Worm (Caenorhabditis elegans) whole organism, young adult: ENCODE measurements around the gene W01C8.1.

Experiments used
- K12H6.12 ChIP-seq: fragments of 200-800 bp; sonication (Bioruptor generic); optimal IDR thresholded peaks from 2 replicates; lab custom pipeline; 2018; ENCODE audit warnings: mild to moderate bottlenecking, missing genetic modification characterization, missing compliant biosample characterization
- T07F8.4 ChIP-seq: sonication (generic microtip); optimal IDR thresholded peaks from 2 replicates; lab custom pipeline; 2016; ENCODE audit warnings: mild to moderate bottlenecking, missing genetic modification characterization, moderate library complexity, missing compliant biosample characterization
- Y56A3A.18 ChIP-seq: fragments of 200-800 bp; sonication (Bioruptor generic); IDR thresholded peaks from 2 replicates; pipeline ENCODE4 v1.3.6; 2022; ENCODE audit warnings: missing genetic modification reagents, missing genetic modification characterization, missing compliant biosample characterization
- Y67H2A.10 ChIP-seq: fragments of 200-800 bp; sonication (Bioruptor generic); conservative IDR thresholded peaks from 2 replicates; pipeline ENCODE4 v1.3.6; 2022; ENCODE audit warnings: missing genetic modification reagents, missing genetic modification characterization, missing compliant biosample characterization
- Y79H2A.3 ChIP-seq: fragments of 200-800 bp; sonication (Bioruptor generic); conservative IDR thresholded peaks from 2 replicates; pipeline ENCODE4 v1.3.6; 2022; ENCODE audit warnings: missing genetic modification reagents, missing genetic modification characterization, missing compliant biosample characterization
- ZK185.1 ChIP-seq: sonication (generic microtip); optimal IDR thresholded peaks from 2 replicates; lab custom pipeline; 2016; ENCODE audit warnings: mild to moderate bottlenecking, missing genetic modification characterization, missing compliant biosample characterization; ENCODE audit not compliant: poor library complexity, severe bottlenecking
- akir-1 ChIP-seq: fragments of 200-800 bp; sonication (Bioruptor generic); optimal IDR thresholded peaks from 2 replicates; lab custom pipeline; 2018; ENCODE audit warnings: mild to moderate bottlenecking, missing genetic modification characterization, moderate library complexity, missing compliant biosample characterization
- aptf-3 ChIP-seq: fragments of 200-800 bp; sonication (Bioruptor generic); IDR thresholded peaks from 2 replicates; pipeline ENCODE4 v1.3.6; 2022; ENCODE audit warnings: missing genetic modification characterization, missing compliant biosample characterization
- atf-7 ChIP-seq: sonication (generic microtip); optimal IDR thresholded peaks from 2 replicates; lab custom pipeline; 2017; ENCODE audit warnings: mild to moderate bottlenecking, missing genetic modification characterization, missing compliant biosample characterization
- attf-5 ChIP-seq: fragments of 200-800 bp; sonication (Bioruptor generic); optimal IDR thresholded peaks from 2 replicates; lab custom pipeline; 2018; ENCODE audit warnings: mild to moderate bottlenecking, missing genetic modification characterization, missing compliant biosample characterization
- cebp-1 ChIP-seq, 2 experiments: fragments of 200-800 bp in 1 of 2; sonication (Bioruptor generic) in 1 of 2; sonication (generic microtip) in 1 of 2; IDR thresholded peaks in 1 of 2; optimal IDR thresholded peaks in 1 of 2; 2 replicates each; pipeline versions ENCODE4 v1.3.6 to Lab custom; 2017 to 2022; ENCODE audit warnings: missing compliant biosample characterization in 2 of 2, missing genetic modification characterization in 2 of 2, mild to moderate bottlenecking in 1 of 2, missing genetic modification reagents in 1 of 2, moderate library complexity in 1 of 2
- cebp-2 ChIP-seq: fragments of 200-800 bp; sonication (Bioruptor generic); IDR thresholded peaks from 2 replicates; pipeline ENCODE4 v1.3.6; 2022; ENCODE audit warnings: missing genetic modification characterization, missing compliant biosample characterization
- ceh-40 ChIP-seq: fragments of 200-800 bp; sonication (Bioruptor generic); IDR thresholded peaks from 2 replicates; pipeline ENCODE4 v1.3.6; 2022; ENCODE audit warnings: missing genetic modification characterization, missing compliant biosample characterization
- dox-1 ChIP-seq: fragments of 200-800 bp; sonication (Bioruptor generic); IDR thresholded peaks from 2 replicates; pipeline ENCODE4 v1.3.6; 2022; ENCODE audit warnings: missing genetic modification reagents, missing genetic modification characterization, missing compliant biosample characterization
- dpff-1 ChIP-seq: sonication (generic microtip); optimal IDR thresholded peaks from 2 replicates; lab custom pipeline; 2017; ENCODE audit warnings: mild to moderate bottlenecking, missing genetic modification characterization, missing compliant biosample characterization
- ets-4 ChIP-seq: fragments of 200-800 bp; sonication (Bioruptor generic); optimal IDR thresholded peaks from 2 replicates; lab custom pipeline; 2018; ENCODE audit warnings: mild to moderate bottlenecking, missing genetic modification characterization, missing compliant biosample characterization
- gei-17 ChIP-seq: fragments of 200-800 bp; sonication (Bioruptor generic); optimal IDR thresholded peaks from 2 replicates; lab custom pipeline; 2018; ENCODE audit warnings: mild to moderate bottlenecking, missing genetic modification characterization, missing compliant biosample characterization
- hmg-1.2 ChIP-seq: fragments of 200-800 bp; sonication (Bioruptor generic); IDR thresholded peaks from 2 replicates; pipeline ENCODE4 v1.3.6; 2022; ENCODE audit warnings: missing genetic modification reagents, missing genetic modification characterization, missing compliant biosample characterization
- hrde-1 ChIP-seq: sonication (generic microtip); optimal IDR thresholded peaks from 2 replicates; lab custom pipeline; 2016; ENCODE audit warnings: missing genetic modification characterization, mild to moderate bottlenecking, missing compliant biosample characterization, moderate library complexity, missing genotype, missing genetic modification reagents, borderline replicate concordance
- lin-35 ChIP-seq, 3 experiments: fragments of 150-350 bp in 2 of 3; sonication (generic microtip) in 1 of 3; optimal IDR thresholded peaks; 2 replicates each; lab custom pipeline; 2014 to 2018; ENCODE audit warnings: missing biosample characterization in 3 of 3, missing genetic modification characterization in 3 of 3, missing genetic modification reagents in 3 of 3
- lin-40 ChIP-seq: sonication (generic microtip); optimal IDR thresholded peaks from 2 replicates; lab custom pipeline; 2016; ENCODE audit warnings: missing genetic modification characterization, mild to moderate bottlenecking, missing compliant biosample characterization, missing genotype, missing genetic modification reagents
- lin-54 ChIP-seq: fragments of 200-800 bp; sonication (Bioruptor generic); optimal IDR thresholded peaks from 2 replicates; lab custom pipeline; 2018; ENCODE audit warnings: mild to moderate bottlenecking, missing genetic modification characterization, missing compliant biosample characterization
- lir-1 ChIP-seq: fragments of 200-800 bp; sonication (Bioruptor generic); conservative IDR thresholded peaks from 2 replicates; pipeline ENCODE4 v1.3.6; 2022; ENCODE audit warnings: missing genetic modification reagents, missing genetic modification characterization, missing compliant biosample characterization
- madf-10 ChIP-seq: sonication (generic microtip); optimal IDR thresholded peaks from 2 replicates; lab custom pipeline; 2016; ENCODE audit warnings: mild to moderate bottlenecking, missing genetic modification characterization, missing compliant biosample characterization
- madf-3 ChIP-seq: fragments of 200-800 bp; sonication (Bioruptor generic); IDR thresholded peaks from 2 replicates; pipeline ENCODE4 v1.3.6; 2022; ENCODE audit warnings: missing genetic modification reagents, missing genetic modification characterization, missing compliant biosample characterization
- madf-6 ChIP-seq: fragments of 200-800 bp; sonication (Bioruptor generic); IDR thresholded peaks from 2 replicates; pipeline ENCODE4 v1.3.6; 2022; ENCODE audit warnings: missing genetic modification reagents, missing genetic modification characterization, missing compliant biosample characterization
- madf-8 ChIP-seq: fragments of 200-800 bp; sonication (Bioruptor generic); conservative IDR thresholded peaks from 2 replicates; pipeline ENCODE4 v1.3.6; 2022; ENCODE audit warnings: missing genetic modification reagents, missing genetic modification characterization, missing compliant biosample characterization
- mcd-1 ChIP-seq: fragments of 200-800 bp; sonication (Bioruptor generic); IDR thresholded peaks from 2 replicates; pipeline ENCODE4 v1.3.6; 2022; ENCODE audit warnings: missing genetic modification reagents, missing genetic modification characterization, missing compliant biosample characterization
- nfyb-1 ChIP-seq: fragments of 200-800 bp; sonication (Bioruptor generic); IDR thresholded peaks from 2 replicates; pipeline ENCODE4 v1.3.6; 2022; ENCODE audit warnings: missing genetic modification reagents, missing genetic modification characterization, missing compliant biosample characterization
- nhr-80 ChIP-seq: sonication (generic microtip); optimal IDR thresholded peaks from 2 replicates; lab custom pipeline; 2016; ENCODE audit warnings: missing genetic modification characterization, missing compliant biosample characterization
- rcor-1 ChIP-seq: fragments of 200-800 bp; sonication (Bioruptor generic); IDR thresholded peaks from 2 replicates; pipeline ENCODE4 v1.3.6; 2022; ENCODE audit warnings: missing genetic modification reagents, missing genetic modification characterization, missing compliant biosample characterization
- repo-1 ChIP-seq: sonication (generic microtip); optimal IDR thresholded peaks from 2 replicates; lab custom pipeline; 2017; ENCODE audit warnings: mild to moderate bottlenecking, missing genetic modification characterization, missing compliant biosample characterization
- snpc-4 ChIP-seq, 5 experiments: fragments of 150-350 bp in 1 of 5; sonication (generic microtip) in 4 of 5; optimal IDR thresholded peaks; 2 replicates each; lab custom pipeline; 2014 to 2018; ENCODE audit warnings: missing genetic modification characterization in 5 of 5, missing biosample characterization in 3 of 5, antibody characterized with exemption in 2 of 5, mild to moderate bottlenecking in 2 of 5, missing compliant biosample characterization in 2 of 5, missing genotype in 2 of 5, moderate library complexity in 2 of 5, missing genetic modification reagents in 1 of 5
- somi-1 ChIP-seq: fragments of 200-800 bp; sonication (Bioruptor generic); optimal IDR thresholded peaks from 2 replicates; lab custom pipeline; 2018; ENCODE audit warnings: mild to moderate bottlenecking, missing genetic modification characterization, missing compliant biosample characterization
- unc-130 ChIP-seq: sonication (generic microtip); optimal IDR thresholded peaks from 2 replicates; lab custom pipeline; 2016; ENCODE audit warnings: missing genetic modification reagents, missing genetic modification characterization, missing compliant biosample characterization
- zfh-2 ChIP-seq: fragments of 200-800 bp; sonication (Bioruptor generic); conservative IDR thresholded peaks from 2 replicates; pipeline ENCODE4 v1.3.6; 2022; ENCODE audit warnings: missing genetic modification reagents, missing genetic modification characterization, missing compliant biosample characterization
- zim-3 ChIP-seq: sonication (generic microtip); optimal IDR thresholded peaks from 2 replicates; lab custom pipeline; 2017; ENCODE audit warnings: mild to moderate bottlenecking, missing genetic modification characterization, moderate library complexity, missing compliant biosample characterization
- ztf-28 ChIP-seq: fragments of 200-800 bp; sonication (Bioruptor generic); IDR thresholded peaks from 2 replicates; pipeline ENCODE4 v1.3.6; 2022; ENCODE audit warnings: missing genetic modification reagents, missing genetic modification characterization, missing compliant biosample characterization
- ztf-6 ChIP-seq: fragments of 200-800 bp; sonication (Bioruptor generic); IDR thresholded peaks from 2 replicates; pipeline ENCODE4 v1.3.6; 2022; ENCODE audit warnings: missing genetic modification reagents, missing genetic modification characterization, missing compliant biosample characterization

The W01C8.1 gene

ce11 chrX:5720929-5721328, 28.7 kb downstream of the W01C8.1 start:
- TF ChIP-seq ceh-40 (GFP tag; lab: Robert Waterston, UW) (0 out of 2 replicates have a peak, but pooled peaks have one; percentile 35), ets-4 (GFP tag; lab: Kevin White, UChicago) (no peak), Y67H2A.10 (GFP tag; lab: Robert Waterston, UW) (no peak), T07F8.4 (tag; lab: Kevin White, UChicago) (no peak), zfh-2 (peak; percentile 78)

ce11 chrX:5723758-5724157, 31.6 kb downstream of the W01C8.1 start:
- TF ChIP-seq ztf-28 (GFP tag; lab: Robert Waterston, UW) (no peak), nfyb-1 (GFP tag; lab: Robert Waterston, UW) (no peak), aptf-3 (GFP tag; lab: Robert Waterston, UW) (no peak), rcor-1 (GFP tag; lab: Robert Waterston, UW) (no peak), dpff-1 (tag; lab: Kevin White, UChicago) (no peak), unc-130 (no peak), Y56A3A.18 (GFP tag; lab: Robert Waterston, UW) (no peak), hrde-1 (no peak), Y79H2A.3 (GFP tag; lab: Robert Waterston, UW) (no peak)

ce11 chrX:5724544-5724943, 32.3 kb downstream of the W01C8.1 start:
- TF ChIP-seq cebp-1 (GFP tag; IDR thresholded peaks at IDR 0.05; lab: Robert Waterston, UW) (0 out of 2 replicates have a peak, but pooled peaks have one; percentile 12), cebp-1 (tag; optimal IDR thresholded peaks at IDR 0.05; lab: Kevin White, UChicago) (no peak), gei-17 (GFP tag; lab: Kevin White, UChicago) (no peak)

DNA sequence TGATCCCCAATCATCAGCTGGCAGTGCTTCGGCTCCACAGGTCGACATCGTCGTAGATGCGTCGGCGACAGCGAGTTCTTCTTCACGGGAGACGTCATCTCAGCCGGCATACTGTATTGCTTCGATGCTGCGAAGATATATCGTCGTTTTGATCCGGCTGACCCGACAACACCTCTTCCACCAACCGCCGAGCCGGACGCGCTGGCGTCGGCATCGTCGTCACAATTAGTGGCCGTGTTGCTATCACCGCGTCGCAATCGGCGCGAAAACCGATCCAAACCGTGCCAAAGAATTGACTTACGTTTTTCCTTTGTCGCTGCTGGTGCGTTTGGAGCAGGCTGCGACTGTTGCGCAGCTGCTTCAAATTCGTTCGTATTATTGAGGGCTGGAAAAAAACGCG, 34.0 kb downstream of the W01C8.1 start:
- TF ChIP-seq cebp-2 (0 out of 2 replicates have a peak, but pooled peaks have one; percentile 39), zfh-2 (peak; percentile 83), nhr-80 (tag; lab: Kevin White, UChicago) (no peak)

DNA sequence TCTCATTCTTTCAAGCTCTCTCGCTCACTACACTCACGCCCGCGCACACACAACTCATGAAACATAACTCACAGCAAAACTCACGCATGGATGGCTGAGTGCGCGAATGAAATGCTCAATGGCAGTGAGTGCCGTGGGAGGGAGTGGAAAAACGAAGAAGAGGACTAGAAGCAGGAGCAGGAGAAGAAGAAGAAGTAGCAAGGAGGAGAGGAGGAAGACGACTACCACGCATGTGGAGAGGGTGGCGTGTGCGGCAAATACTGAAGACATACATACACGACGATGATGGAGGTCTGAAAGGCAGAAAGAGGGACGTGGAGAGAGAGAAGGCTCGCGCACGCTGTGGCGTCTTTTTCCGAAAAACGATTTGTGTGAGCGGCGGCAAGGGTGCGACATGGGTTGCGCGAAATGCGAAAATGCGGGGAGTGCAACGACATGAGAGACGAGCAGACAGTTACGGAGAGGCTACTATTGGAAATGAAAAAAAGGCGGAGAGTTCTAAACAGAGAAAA, 36.8 kb downstream of the W01C8.1 start:
- TF ChIP-seq ztf-6 (GFP tag; lab: Robert Waterston, UW) (peak; percentile 15; the same call in 1 of the 2 replicates), akir-1 (GFP tag; lab: Kevin White, UChicago) (no peak), cebp-1 (GFP tag; IDR thresholded peaks at IDR 0.05; lab: Robert Waterston, UW) (no peak), cebp-1 (tag; optimal IDR thresholded peaks at IDR 0.05; lab: Kevin White, UChicago) (peak; percentile 67), nfyb-1 (GFP tag; lab: Robert Waterston, UW) (peak; percentile 69), ztf-28 (GFP tag; lab: Robert Waterston, UW) (no peak), mcd-1 (GFP tag; lab: Robert Waterston, UW) (peak; percentile 49), somi-1 (GFP tag; lab: Kevin White, UChicago) (peak; percentile 22), madf-6 (GFP tag; lab: Robert Waterston, UW) (no peak), K12H6.12 (peak; percentile 76), madf-10 (tag; lab: Kevin White, UChicago) (peak; percentile 46), madf-3 (no peak), zim-3 (tag; lab: Kevin White, UChicago) (no peak), lin-35 (GFP tag; optimal IDR thresholded peaks at IDR 0.05; lab: Kevin White, UChicago) (peak in 1 of 3 experiments; percentile 60), dox-1 (GFP tag; lab: Robert Waterston, UW) (peak; percentile 42; the same call in 1 of the 2 replicates), attf-5 (GFP tag; lab: Kevin White, UChicago) (peak; percentile 26), gei-17 (GFP tag; lab: Kevin White, UChicago) (peak; percentile 13), repo-1 (tag; lab: Kevin White, UChicago) (peak; percentile 7), atf-7 (tag; lab: Kevin White, UChicago) (peak; percentile 4), lin-54 (GFP tag; lab: Kevin White, UChicago) (peak; percentile 12), snpc-4 (GFP tag; optimal IDR thresholded peaks at IDR 0.05; lab: Kevin White, UChicago) (no peak), snpc-4 (tag; optimal IDR thresholded peaks at IDR 0.05; lab: Kevin White, UChicago) (peak in 1 of 4 experiments; percentile 47), lir-1 (GFP tag; lab: Robert Waterston, UW) (peak; percentile 44; the same call in 1 of the 2 replicates), ZK185.1 (tag; lab: Kevin White, UChicago) (no peak), lin-40 (tag; lab: Kevin White, UChicago) (peak; percentile 64), zfh-2 (peak; percentile 93), hmg-1.2 (GFP tag; lab: Robert Waterston, UW) (peak; percentile 19), madf-8 (GFP tag; lab: Robert Waterston, UW) (no peak)
